Fruit fly (Drosophila melanogaster): ENCODE data around the gene CG6059.

CG6059 gene

dm6 chr3R:27137914-27138323 is 13.4 kb upstream of the CG6059 start (continued):
- peak; percentile 33 for TF ChIP-seq CG9876 (GFP tag; optimal IDR thresholded peaks at IDR 0.05)
- TF ChIP-seq z (GFP tag; IDR thresholded peaks at IDR 0.05): no peak
- no peak for TF ChIP-seq Ada2b (GFP tag; IDR thresholded peaks at IDR 0.05)
- no peak for TF ChIP-seq CkIIα-i1 (GFP tag; IDR thresholded peaks at IDR 0.05)
- peak; percentile 22 for TF ChIP-seq slp2 (GFP tag; optimal IDR thresholded peaks at IDR 0.05)
- TF ChIP-seq HLH3B (GFP tag; IDR thresholded peaks at IDR 0.05): no peak; the same call in 1 of the 2 replicates
- no peak for TF ChIP-seq Atf3 (GFP tag; optimal IDR thresholded peaks at IDR 0.05)
- TF ChIP-seq Chrac-16 (GFP tag; optimal IDR thresholded peaks at IDR 0.05): no peak
- peak; percentile 61 for TF ChIP-seq org-1 (GFP tag; optimal IDR thresholded peaks at IDR 0.05)
- TF ChIP-seq cg (GFP tag; optimal IDR thresholded peaks at IDR 0.05): peak; percentile 80
- no peak for TF ChIP-seq Bdp1 (GFP tag; optimal IDR thresholded peaks at IDR 0.05)
- TF ChIP-seq pan (optimal IDR thresholded peaks at IDR 0.05): no peak
- no peak for TF ChIP-seq pan (GFP tag; optimal IDR thresholded peaks at IDR 0.05 in 1 of 2, IDR thresholded peaks at IDR 0.05 in 1 of 2)
- TF ChIP-seq CG17912 (GFP tag; optimal IDR thresholded peaks at IDR 0.05): peak; percentile 59
- no peak for TF ChIP-seq Nf-YB (GFP tag; optimal IDR thresholded peaks at IDR 0.05)
- TF ChIP-seq grn (GFP tag; optimal IDR thresholded peaks at IDR 0.05): no peak
- TF ChIP-seq CG17802 (tag; optimal IDR thresholded peaks at IDR 0.05): peak; percentile 6
- TF ChIP-seq ssp (GFP tag; IDR thresholded peaks at IDR 0.05): no peak
- TF ChIP-seq CG34224 (GFP tag; IDR thresholded peaks at IDR 0.05; ENCODE audit: partially characterized antibody): no peak
- TF ChIP-seq dimm (GFP tag; IDR thresholded peaks at IDR 0.05): no peak
- no peak for TF ChIP-seq lbe (GFP tag; optimal IDR thresholded peaks at IDR 0.05)
- no peak for TF ChIP-seq CG13624 (GFP tag; optimal IDR thresholded peaks at IDR 0.05)
- peak in 1 of 2 experiments; percentile 13 for TF ChIP-seq Hr51 (GFP tag; optimal IDR thresholded peaks at IDR 0.05)
- TF ChIP-seq CG5953 (GFP tag; IDR thresholded peaks at IDR 0.05): peak; percentile 57
- no peak for TF ChIP-seq vfl (GFP tag; optimal IDR thresholded peaks at IDR 0.05)
- no peak for TF ChIP-seq CG10543 (GFP tag; optimal IDR thresholded peaks at IDR 0.05)
- no peak for TF ChIP-seq CG13775 (GFP tag; optimal IDR thresholded peaks at IDR 0.05)
- TF ChIP-seq CG18011 (GFP tag; optimal IDR thresholded peaks at IDR 0.05): no peak
- peak; percentile 17 for TF ChIP-seq eyg (GFP tag; optimal IDR thresholded peaks at IDR 0.05)
- TF ChIP-seq lmd (GFP tag; IDR thresholded peaks at IDR 0.05): no peak
- TF ChIP-seq nerfin-1 (tag; optimal IDR thresholded peaks at IDR 0.05): peak; percentile 56
- TF ChIP-seq gt (GFP tag; IDR thresholded peaks at IDR 0.05): no peak
- TF ChIP-seq CG31224 (GFP tag; IDR thresholded peaks at IDR 0.05): no peak
- no peak for TF ChIP-seq Ssrp (tag; optimal IDR thresholded peaks at IDR 0.05)
- TF ChIP-seq run (tag; optimal IDR thresholded peaks at IDR 0.05): peak; percentile 51
- TF ChIP-seq CG13123 (GFP tag; optimal IDR thresholded peaks at IDR 0.05): no peak
- no peak for TF ChIP-seq Stat92E (GFP tag; optimal IDR thresholded peaks at IDR 0.05)
- TF ChIP-seq ro (GFP tag; IDR thresholded peaks at IDR 0.05): no peak
- TF ChIP-seq CG2120 (GFP tag; optimal IDR thresholded peaks at IDR 0.05): no peak
- peak; percentile 28 for TF ChIP-seq unpg (GFP tag; optimal IDR thresholded peaks at IDR 0.05)
- no peak for TF ChIP-seq chif (GFP tag; optimal IDR thresholded peaks at IDR 0.05)
- no peak for TF ChIP-seq NK7.1 (GFP tag; optimal IDR thresholded peaks at IDR 0.05)
- TF ChIP-seq repo (GFP tag; optimal IDR thresholded peaks at IDR 0.05): no peak
- TF ChIP-seq CG1603 (tag; optimal IDR thresholded peaks at IDR 0.05): peak; percentile 68
- no peak for TF ChIP-seq Hmx (GFP tag; optimal IDR thresholded peaks at IDR 0.05)
- no peak for TF ChIP-seq chinmo (GFP tag; IDR thresholded peaks at IDR 0.05; ENCODE audit: partially characterized antibody)
- TF ChIP-seq fd64A (GFP tag; optimal IDR thresholded peaks at IDR 0.05): peak; percentile 71
- TF ChIP-seq CG13424 (tag; optimal IDR thresholded peaks at IDR 0.05): peak; percentile 24
- TF ChIP-seq jing (GFP tag; optimal IDR thresholded peaks at IDR 0.05): no peak
- TF ChIP-seq CHES-1-like (GFP tag; optimal IDR thresholded peaks at IDR 0.05): no peak
- no peak for TF ChIP-seq Doc3 (GFP tag; IDR thresholded peaks at IDR 0.05; ENCODE audit: partially characterized antibody)
- TF ChIP-seq CG11398 (GFP tag; optimal IDR thresholded peaks at IDR 0.05): no peak
